Worm (Caenorhabditis elegans): Measurements from ENCODE around the gene C40A11.6.

C40A11.6 gene

ce11 chrII:2145566-2145965 is at the start of gene C40A11.6:
Gene C40A11.6, minus strand, starts transcription at chrII:2145666.
- no peak for TF ChIP-seq pha-4 (tag; optimal IDR thresholded peaks at IDR 0.05)
- no peak for TF ChIP-seq chd-7 (tag; optimal IDR thresholded peaks at IDR 0.05)
- no peak for TF ChIP-seq nhr-120 (GFP tag; IDR thresholded peaks at IDR 0.05)
- TF ChIP-seq die-1 (tag; optimal IDR thresholded peaks at IDR 0.05), result no peak
- no peak for TF ChIP-seq nfyb-1 (GFP tag; IDR thresholded peaks at IDR 0.05)
- TF ChIP-seq nhr-179 (tag; optimal IDR thresholded peaks at IDR 0.05), result no peak
- no peak for TF ChIP-seq F39B2.1 (GFP tag; IDR thresholded peaks at IDR 0.05)
- no peak for TF ChIP-seq ztf-26 (tag; optimal IDR thresholded peaks at IDR 0.05)
- TF ChIP-seq ceh-100 (GFP tag; IDR thresholded peaks at IDR 0.05), result no peak
- no peak for TF ChIP-seq F33H1.4 (GFP tag; IDR thresholded peaks at IDR 0.05)
- no peak for TF ChIP-seq hlh-12 (tag; optimal IDR thresholded peaks at IDR 0.05)
- no peak for TF ChIP-seq ekl-4 (GFP tag; IDR thresholded peaks at IDR 0.05)
- no peak for TF ChIP-seq ztf-6 (GFP tag; IDR thresholded peaks at IDR 0.05)

- TF ChIP-seq egrh-3 (GFP tag; IDR thresholded peaks at IDR 0.05), result no peak
- TF ChIP-seq rcor-1 (GFP tag; IDR thresholded peaks at IDR 0.05), result no peak
- TF ChIP-seq K11D2.4 (GFP tag; IDR thresholded peaks at IDR 0.05), result no peak
- no peak for TF ChIP-seq nfya-2 (GFP tag; IDR thresholded peaks at IDR 0.05)
- no peak for TF ChIP-seq nhr-90 (tag; optimal IDR thresholded peaks at IDR 0.05)
- TF ChIP-seq madf-6 (GFP tag; IDR thresholded peaks at IDR 0.05), result no peak
Observed at ce11 chrII:2192267-2192666, 46.8 kb upstream of the C40A11.6 start.

- TF ChIP-seq madf-3 (GFP tag; IDR thresholded peaks at IDR 0.05), result no peak
- no peak for TF ChIP-seq tlf-1 (GFP tag; optimal IDR thresholded peaks at IDR 0.05)
- TF ChIP-seq sea-2 (GFP tag; IDR thresholded peaks at IDR 0.05), result no peak
- no peak for TF ChIP-seq B0336.3 (GFP tag; IDR thresholded peaks at IDR 0.05)
- TF ChIP-seq attf-5 (GFP tag; optimal IDR thresholded peaks at IDR 0.05), result no peak
- no peak for TF ChIP-seq ceh-100 (GFP tag; IDR thresholded peaks at IDR 0.05)
- no peak for TF ChIP-seq gei-17 (GFP tag; optimal IDR thresholded peaks at IDR 0.05)
- TF ChIP-seq F49E8.2 (tag; optimal IDR thresholded peaks at IDR 0.05; ENCODE audit: insufficient read depth), result no peak
- no peak for TF ChIP-seq unc-62 (GFP tag; optimal IDR thresholded peaks at IDR 0.05)
- TF ChIP-seq nhr-179 (tag; optimal IDR thresholded peaks at IDR 0.05), result no peak
- TF ChIP-seq ztf-18 (tag; optimal IDR thresholded peaks at IDR 0.05), result no peak
- TF ChIP-seq lsy-27 (tag; optimal IDR thresholded peaks at IDR 0.05; ENCODE audit: borderline replicate concordance, insufficient read depth), result no peak
Observed at ce11 chrII:2191383-2191782, 45.9 kb upstream of the C40A11.6 start.

ce11 chrII:2190522-2190921 is 45.1 kb upstream of the C40A11.6 start:
- TF ChIP-seq B0035.1 (tag; optimal IDR thresholded peaks at IDR 0.05), result no peak
- TF ChIP-seq lir-1 (GFP tag; conservative IDR thresholded peaks at IDR 0.05), result no peak
- TF ChIP-seq pbrm-1 (GFP tag; IDR thresholded peaks at IDR 0.05), result no peak
- TF ChIP-seq B0261.1 (tag; optimal IDR thresholded peaks at IDR 0.05), result no peak
- TF ChIP-seq hmg-1.2 (GFP tag; IDR thresholded peaks at IDR 0.05), result no peak
- no peak for TF ChIP-seq tbx-9 (tag; optimal IDR thresholded peaks at IDR 0.05; ENCODE audit: borderline replicate concordance)
- no peak for TF ChIP-seq snpc-3.4 (tag; optimal IDR thresholded peaks at IDR 0.05)
- TF ChIP-seq T07F8.4 (tag; optimal IDR thresholded peaks at IDR 0.05), result no peak
- TF ChIP-seq F39B2.1 (GFP tag; IDR thresholded peaks at IDR 0.05), result no peak
- TF ChIP-seq zfh-2 (GFP tag; conservative IDR thresholded peaks at IDR 0.05), result no peak
- no peak for TF ChIP-seq F33H1.4 (GFP tag; IDR thresholded peaks at IDR 0.05)
- TF ChIP-seq Y56A3A.18 (GFP tag; IDR thresholded peaks at IDR 0.05), result no peak
- TF ChIP-seq ztf-26 (tag; optimal IDR thresholded peaks at IDR 0.05), result no peak
- TF ChIP-seq lin-26 (GFP tag; IDR thresholded peaks at IDR 0.05), result no peak
- no peak for TF ChIP-seq F23B12.7 (tag; optimal IDR thresholded peaks at IDR 0.05; ENCODE audit: insufficient read depth)

Measured in whole organism, young adult.